Worm (Caenorhabditis elegans): ENCODE measurements around the gene Y97E10AR.4.

ce11 chrV:7995878-7996277 lies 14.2 kb downstream of the Y97E10AR.4 start, which contains the start of gene Y97E10AR.2:
- TF ChIP-seq C34F6.9 (tag; optimal IDR thresholded peaks at IDR 0.05), result no peak
- no peak for TF ChIP-seq nhr-6 (tag; optimal IDR thresholded peaks at IDR 0.05)
- TF ChIP-seq snpc-4 (tag; optimal IDR thresholded peaks at IDR 0.05), result no peak
- no peak for TF ChIP-seq peb-1 (tag; optimal IDR thresholded peaks at IDR 0.05)
- no peak for TF ChIP-seq fos-1 (tag; optimal IDR thresholded peaks at IDR 0.05)
- TF ChIP-seq egl-27 (tag; optimal IDR thresholded peaks at IDR 0.05), result no peak
- no peak for TF ChIP-seq unc-62 (GFP tag; optimal IDR thresholded peaks at IDR 0.05)
- no peak for TF ChIP-seq lin-11 (tag; optimal IDR thresholded peaks at IDR 0.05)
- no peak for TF ChIP-seq sem-4 (tag; optimal IDR thresholded peaks at IDR 0.05)
- TF ChIP-seq skn-1 (tag; optimal IDR thresholded peaks at IDR 0.05), result no peak
- TF ChIP-seq ztf-4 (tag; optimal IDR thresholded peaks at IDR 0.05), result no peak
- TF ChIP-seq aly-2 (tag; optimal IDR thresholded peaks at IDR 0.05), result no peak
- TF ChIP-seq ceh-82 (tag; optimal IDR thresholded peaks at IDR 0.05), result no peak
- TF ChIP-seq mbf-1 (tag; optimal IDR thresholded peaks at IDR 0.05), result no peak

All from whole organism, L2 larva.